Worm (Caenorhabditis elegans) whole organism, early embryonic: ENCODE measurements around the gene C44E12.1.

Experiments
- B0310.2 ChIP-seq: sonication (generic microtip); optimal IDR thresholded peaks from 2 replicates; lab custom pipeline; 2016; ENCODE audit warnings: mild to moderate bottlenecking, missing genetic modification characterization, missing compliant biosample characterization
- ama-1 ChIP-seq: fragments of 150-350 bp; optimal IDR thresholded peaks from 2 replicates; lab custom pipeline; 2014
- ceh-13 ChIP-seq: fragments of 200-800 bp; sonication (Bioruptor generic); optimal IDR thresholded peaks from 2 replicates; lab custom pipeline; 2018; ENCODE audit warnings: mild to moderate bottlenecking, missing genetic modification characterization, missing compliant biosample characterization
- ceh-36 ChIP-seq: sonication (generic microtip); optimal IDR thresholded peaks from 2 replicates; lab custom pipeline; 2016; ENCODE audit warnings: missing genetic modification characterization, inconsistent platforms, missing compliant biosample characterization
- flt-1 ChIP-seq: fragments of 200-800 bp; sonication (Bioruptor generic); IDR thresholded peaks from 2 replicates; pipeline ENCODE4 v1.3.6; 2022; ENCODE audit warnings: missing genetic modification characterization, missing compliant biosample characterization
- hmbx-1 ChIP-seq: sonication (generic microtip); optimal IDR thresholded peaks from 2 replicates; lab custom pipeline; 2016; ENCODE audit warnings: mild to moderate bottlenecking, missing genetic modification characterization, missing compliant biosample characterization
- hmg-4 ChIP-seq: fragments of 200-800 bp; sonication (Bioruptor generic); optimal IDR thresholded peaks from 2 replicates; lab custom pipeline; 2018; ENCODE audit warnings: mild to moderate bottlenecking, missing genetic modification characterization, missing compliant biosample characterization
- pes-1 ChIP-seq: fragments of 200-800 bp; sonication (Bioruptor generic); IDR thresholded peaks from 2 replicates; pipeline ENCODE4 v1.3.6; 2022; ENCODE audit warnings: missing genetic modification reagents, missing genetic modification characterization, missing compliant biosample characterization
- sea-1 ChIP-seq: fragments of 200-800 bp; sonication (Bioruptor generic); conservative IDR thresholded peaks from 2 replicates; pipeline ENCODE4 v1.3.6; 2022; ENCODE audit warnings: missing genetic modification characterization, missing compliant biosample characterization
- tbx-37 ChIP-seq: fragments of 200-800 bp; sonication (Bioruptor generic); conservative IDR thresholded peaks from 2 replicates; pipeline ENCODE4 v1.3.6; 2022; ENCODE audit warnings: missing genetic modification reagents, missing genetic modification characterization, missing compliant biosample characterization
- tra-4 ChIP-seq: sonication (generic microtip); optimal IDR thresholded peaks from 2 replicates; lab custom pipeline; 2017; ENCODE audit warnings: missing genetic modification characterization, missing compliant biosample characterization

ce11 chrX:7636037-7636436 lies 39.3 kb downstream of the C44E12.1 start:
- TF ChIP-seq ama-1 (lab: Kevin White, UChicago) (no peak), sea-1 (GFP tag; lab: Robert Waterston, UW) (no peak), pes-1 (GFP tag; lab: Robert Waterston, UW) (no peak), B0310.2 (no peak), ceh-36 (tag; lab: Kevin White, UChicago) (no peak), tra-4 (tag; lab: Kevin White, UChicago) (no peak), tbx-37 (no peak), hmbx-1 (tag; lab: Kevin White, UChicago) (no peak), hmg-4 (GFP tag; lab: Kevin White, UChicago) (no peak), flt-1 (GFP tag; lab: Robert Waterston, UW) (no peak), ceh-13 (GFP tag; lab: Kevin White, UChicago) (no peak)
